Worm (Caenorhabditis elegans) whole organism, early embryonic: Measurements from ENCODE around the gene nhr-109.

ENCODE experiments used
- aly-1 ChIP-seq: sonication (generic microtip); optimal IDR thresholded peaks from 2 replicates; lab custom pipeline; 2016; ENCODE audit warnings: missing genetic modification characterization, missing compliant biosample characterization
- ama-1 ChIP-seq: fragments of 150-350 bp; optimal IDR thresholded peaks from 2 replicates; lab custom pipeline; 2014
- hmbx-1 ChIP-seq: sonication (generic microtip); optimal IDR thresholded peaks from 2 replicates; lab custom pipeline; 2016; ENCODE audit warnings: mild to moderate bottlenecking, missing genetic modification characterization, missing compliant biosample characterization
- tra-4 ChIP-seq: sonication (generic microtip); optimal IDR thresholded peaks from 2 replicates; lab custom pipeline; 2017; ENCODE audit warnings: missing genetic modification characterization, missing compliant biosample characterization

- TF ChIP-seq ama-1: no peak
- no peak for TF ChIP-seq aly-1
- TF ChIP-seq tra-4: no peak
- TF ChIP-seq hmbx-1 (tag; lab: Kevin White, UChicago): no peak
These were observed 15.8 kb upstream of the nhr-109 start, which contains the start of gene sod-5 for ce11 chrII:4417333-4417732.
